Worm (Caenorhabditis elegans) whole organism, L2 larva: Measurements from ENCODE around the gene glna-2.

Experiments
- C34F6.9 ChIP-seq: fragments of 150-350 bp; optimal IDR thresholded peaks from 2 replicates; lab custom pipeline; 2014; ENCODE audit warnings: missing biosample characterization, missing genetic modification characterization
- F13H6.1 ChIP-seq: sonication (generic microtip); optimal IDR thresholded peaks from 2 replicates; lab custom pipeline; 2016; ENCODE audit warnings: missing genetic modification characterization, missing compliant biosample characterization
- R02D3.7 ChIP-seq: fragments of 150-350 bp; optimal IDR thresholded peaks from 2 replicates; lab custom pipeline; 2014; ENCODE audit warnings: missing biosample characterization, missing genetic modification characterization
- Y55F3AM.14 ChIP-seq: fragments of 200-800 bp; sonication (Bioruptor generic); optimal IDR thresholded peaks from 2 replicates; lab custom pipeline; 2018; ENCODE audit warnings: mild to moderate bottlenecking, missing genetic modification characterization, missing compliant biosample characterization
- ZK546.5 ChIP-seq: sonication (generic microtip); optimal IDR thresholded peaks from 2 replicates; lab custom pipeline; 2017; ENCODE audit warnings: missing biosample characterization, missing genetic modification characterization
- ama-1 ChIP-seq: fragments of 150-350 bp; optimal IDR thresholded peaks from 2 replicates; lab custom pipeline; 2018; ENCODE audit warnings: inconsistent platforms
- ceh-16 ChIP-seq: fragments of 150-350 bp; optimal IDR thresholded peaks from 2 replicates; lab custom pipeline; 2014; ENCODE audit warnings: missing biosample characterization, missing genetic modification characterization
- ceh-82 ChIP-seq: fragments of 150-350 bp; optimal IDR thresholded peaks from 2 replicates; lab custom pipeline; 2014; ENCODE audit warnings: missing biosample characterization, missing genetic modification characterization
- dmd-4 ChIP-seq: sonication (generic microtip); optimal IDR thresholded peaks from 2 replicates; lab custom pipeline; 2017; ENCODE audit warnings: missing biosample characterization, missing genetic modification characterization
- elt-1 ChIP-seq: fragments of 150-350 bp; optimal IDR thresholded peaks from 2 replicates; lab custom pipeline; 2014; ENCODE audit warnings: missing biosample characterization, missing genetic modification characterization
- fos-1 ChIP-seq: fragments of 150-350 bp; optimal IDR thresholded peaks from 2 replicates; lab custom pipeline; 2014; ENCODE audit warnings: missing biosample characterization, missing genetic modification characterization
- lin-11 ChIP-seq: fragments of 150-350 bp; sonication (generic microtip); optimal IDR thresholded peaks from 2 replicates; lab custom pipeline; 2014; ENCODE audit warnings: missing biosample characterization, missing genetic modification characterization, inconsistent platforms, mixed read lengths
- lin-13 ChIP-seq: fragments of 150-350 bp; optimal IDR thresholded peaks from 2 replicates; lab custom pipeline; 2014; ENCODE audit warnings: missing biosample characterization, missing genetic modification reagents, missing genetic modification characterization
- lin-39 ChIP-seq: fragments of 150-350 bp; optimal IDR thresholded peaks from 2 replicates; lab custom pipeline; 2014; ENCODE audit warnings: missing biosample characterization, missing genetic modification reagents, missing genetic modification characterization
- lsy-2 ChIP-seq, 2 experiments: fragments of 150-350 bp in 1 of 2; sonication (generic microtip) in 1 of 2; optimal IDR thresholded peaks; 2 replicates each; lab custom pipeline; 2014 to 2017; ENCODE audit warnings: missing biosample characterization in 2 of 2, missing genetic modification characterization in 2 of 2
- mab-5 ChIP-seq: fragments of 150-350 bp; optimal IDR thresholded peaks from 2 replicates; lab custom pipeline; 2014; ENCODE audit warnings: missing biosample characterization, missing genetic modification characterization
- mdl-1 ChIP-seq, 2 experiments: fragments of 150-350 bp in 1 of 2; sonication (generic microtip) in 1 of 2; optimal IDR thresholded peaks; 2 replicates each; lab custom pipeline; 2017; ENCODE audit warnings: missing biosample characterization in 2 of 2, missing genetic modification characterization in 2 of 2
- nhr-10 ChIP-seq: sonication (generic microtip); optimal IDR thresholded peaks from 2 replicates; lab custom pipeline; 2017; ENCODE audit warnings: missing biosample characterization, missing genetic modification characterization
- nhr-21 ChIP-seq: fragments of 150-350 bp; optimal IDR thresholded peaks from 2 replicates; lab custom pipeline; 2014; ENCODE audit warnings: missing biosample characterization, missing genetic modification characterization
- nhr-25 ChIP-seq: fragments of 150-350 bp; sonication (generic microtip); optimal IDR thresholded peaks from 3 replicates; lab custom pipeline; 2014; ENCODE audit warnings: missing biosample characterization, missing genetic modification characterization
- nhr-6 ChIP-seq: fragments of 150-350 bp; optimal IDR thresholded peaks from 2 replicates; lab custom pipeline; 2014; ENCODE audit warnings: missing biosample characterization, missing genetic modification characterization
- nhr-77 ChIP-seq: fragments of 150-350 bp; optimal IDR thresholded peaks from 2 replicates; lab custom pipeline; 2014; ENCODE audit warnings: missing biosample characterization, missing genetic modification characterization
- peb-1 ChIP-seq: fragments of 150-350 bp; optimal IDR thresholded peaks from 2 replicates; lab custom pipeline; 2014; ENCODE audit warnings: missing biosample characterization, missing genetic modification characterization
- sem-4 ChIP-seq: fragments of 150-350 bp; optimal IDR thresholded peaks from 2 replicates; lab custom pipeline; 2014; ENCODE audit warnings: missing biosample characterization, missing genetic modification reagents, missing genetic modification characterization
- sma-3 ChIP-seq: sonication (generic microtip); optimal IDR thresholded peaks from 2 replicates; lab custom pipeline; 2016; ENCODE audit warnings: missing genetic modification reagents, missing genetic modification characterization, missing compliant biosample characterization
- sma-9 ChIP-seq, 2 experiments: fragments of 150-350 bp in 1 of 2; sonication (generic microtip) in 1 of 2; optimal IDR thresholded peaks; 2 replicates each; lab custom pipeline; 2014 to 2016; ENCODE audit warnings: missing genetic modification characterization in 2 of 2, mild to moderate bottlenecking in 1 of 2, missing biosample characterization in 1 of 2, missing compliant biosample characterization in 1 of 2, missing genetic modification reagents in 1 of 2, moderate library complexity in 1 of 2
- unc-55 ChIP-seq: fragments of 150-350 bp; sonication (generic microtip); optimal IDR thresholded peaks from 3 replicates; lab custom pipeline; 2014; ENCODE audit warnings: missing biosample characterization, missing genetic modification reagents, missing genetic modification characterization
- unc-62 ChIP-seq: fragments of 150-350 bp; optimal IDR thresholded peaks from 2 replicates; lab custom pipeline; 2014; ENCODE audit warnings: missing biosample characterization, missing genetic modification reagents, missing genetic modification characterization
- zag-1 ChIP-seq: fragments of 150-350 bp; optimal IDR thresholded peaks from 2 replicates; lab custom pipeline; 2014; ENCODE audit warnings: missing biosample characterization, missing genetic modification characterization
- ztf-11 ChIP-seq: sonication (generic microtip); optimal IDR thresholded peaks from 2 replicates; lab custom pipeline; 2017; ENCODE audit warnings: missing biosample characterization, missing genetic modification characterization
- ztf-4 ChIP-seq: fragments of 150-350 bp; optimal IDR thresholded peaks from 2 replicates; lab custom pipeline; 2014; ENCODE audit warnings: missing biosample characterization, missing genetic modification characterization

Gene glna-2

DNA sequence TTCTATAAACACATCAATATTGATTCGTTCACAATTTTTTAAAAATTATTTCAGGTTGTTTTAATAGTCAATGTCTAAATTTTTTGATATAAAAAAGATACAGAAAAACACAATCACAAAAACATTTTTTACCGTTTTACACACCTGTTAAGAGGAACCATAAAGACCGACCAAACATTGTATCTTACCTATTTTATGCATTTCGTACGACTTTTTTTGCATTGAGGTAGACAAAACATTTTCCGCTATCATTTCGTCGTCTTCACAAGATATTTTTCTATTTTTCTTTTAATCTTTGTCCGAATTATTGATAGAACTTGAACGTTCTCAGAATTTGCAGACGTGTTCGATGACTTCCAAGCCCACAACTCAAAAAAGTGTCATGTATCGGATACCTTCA, at the start of gene glna-2:
glna-2 (plus strand) TSS at position 301 of the 400 bp plus-strand sequence.
- no peak for TF ChIP-seq sma-3 (GFP tag; lab: Kevin White, UChicago)
- TF ChIP-seq sem-4 (tag; lab: Kevin White, UChicago), result no peak

DNA sequence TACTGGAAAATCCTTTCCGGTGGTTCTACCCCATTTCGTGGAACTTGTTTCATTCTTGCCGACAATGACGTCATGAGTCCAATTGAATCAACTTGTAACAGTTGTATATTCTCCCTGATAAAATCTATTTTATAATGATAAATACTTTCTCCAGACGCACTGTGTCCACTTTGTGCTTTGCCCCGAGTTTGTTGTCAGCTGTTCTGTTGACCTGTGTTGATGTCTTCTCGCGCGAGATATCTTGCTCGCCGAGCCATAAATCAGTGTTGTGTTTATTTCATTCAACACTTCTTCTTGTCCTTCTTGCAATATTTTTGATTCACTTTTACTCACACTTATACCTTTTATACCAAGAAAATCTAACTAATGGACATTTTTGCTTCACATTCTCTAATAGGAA, 46.3 kb upstream of the glna-2 start:
- TF ChIP-seq R02D3.7 (tag; lab: Kevin White, UChicago) (no peak), ceh-82 (tag; lab: Kevin White, UChicago) (no peak), ZK546.5 (no peak), ama-1 (lab: Kevin White, UChicago) (no peak), unc-62 (GFP tag; lab: Kevin White, UChicago) (no peak), Y55F3AM.14 (GFP tag; lab: Kevin White, UChicago) (no peak), nhr-77 (no peak), nhr-25 (tag; lab: Kevin White, UChicago) (no peak), elt-1 (tag; lab: Kevin White, UChicago) (no peak), ceh-16 (tag; lab: Kevin White, UChicago) (no peak), lin-11 (tag; lab: Kevin White, UChicago) (no peak), peb-1 (tag; lab: Kevin White, UChicago) (no peak), fos-1 (tag; lab: Kevin White, UChicago) (no peak), lsy-2 (tag; optimal IDR thresholded peaks at IDR 0.05; lab: Kevin White, UChicago) (no peak), lin-39 (tag; lab: Kevin White, UChicago) (no peak), zag-1 (no peak), F13H6.1 (no peak), nhr-6 (tag; lab: Kevin White, UChicago) (no peak)

DNA sequence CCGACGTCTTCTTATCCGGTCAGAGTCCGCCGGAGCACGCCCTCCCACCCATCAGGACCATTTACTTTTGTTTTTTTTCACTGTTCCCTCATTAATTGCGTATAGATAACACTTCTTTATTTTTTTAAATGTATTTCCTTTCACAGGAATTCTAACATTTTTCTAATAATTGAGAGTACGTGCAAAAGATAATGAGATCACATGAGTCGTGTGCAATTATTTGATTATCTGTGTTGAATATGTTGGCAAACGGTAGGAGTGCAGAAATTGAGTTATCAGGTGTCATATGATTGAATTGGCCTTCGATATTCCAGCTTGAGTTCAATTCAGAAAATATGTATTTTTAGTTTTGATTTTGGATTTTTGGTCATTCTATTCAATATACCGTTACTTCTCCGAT, 40.0 kb upstream of the glna-2 start:
- TF ChIP-seq sem-4 (tag; lab: Kevin White, UChicago) (no peak), C34F6.9 (peak; percentile 8)

DNA sequence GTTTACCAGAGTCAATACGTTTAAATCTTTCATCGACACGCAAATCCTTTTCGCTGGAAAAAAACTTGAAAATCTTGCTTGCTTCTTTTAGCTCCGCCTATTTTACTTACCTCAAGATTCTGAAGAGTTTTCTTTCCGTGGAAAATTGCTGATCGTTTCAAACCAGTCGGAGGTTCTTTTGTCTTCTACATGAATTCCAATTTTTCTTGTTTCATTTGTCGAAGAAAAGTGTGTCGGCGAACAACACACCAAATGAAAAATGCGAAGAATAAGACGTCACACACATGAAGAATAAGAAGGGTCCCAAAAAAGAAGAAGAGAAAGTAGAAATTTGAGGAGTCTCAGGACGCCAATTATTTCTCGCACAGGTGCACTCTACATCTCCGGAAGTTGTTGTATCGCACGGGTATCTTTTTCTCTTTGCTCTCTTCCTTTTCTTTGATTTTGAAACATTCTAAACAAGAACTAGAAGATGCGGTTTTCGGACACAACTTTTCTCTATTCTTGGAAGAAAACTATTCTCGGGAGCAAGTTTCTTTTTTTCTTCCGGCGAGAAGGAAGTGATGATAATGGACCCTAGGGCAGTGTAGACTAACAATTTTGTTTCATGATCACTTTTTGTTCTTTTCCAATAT, 34.1 kb upstream of the glna-2 start:
- TF ChIP-seq unc-55 (peak; percentile 7), Y55F3AM.14 (GFP tag; lab: Kevin White, UChicago) (no peak)

DNA sequence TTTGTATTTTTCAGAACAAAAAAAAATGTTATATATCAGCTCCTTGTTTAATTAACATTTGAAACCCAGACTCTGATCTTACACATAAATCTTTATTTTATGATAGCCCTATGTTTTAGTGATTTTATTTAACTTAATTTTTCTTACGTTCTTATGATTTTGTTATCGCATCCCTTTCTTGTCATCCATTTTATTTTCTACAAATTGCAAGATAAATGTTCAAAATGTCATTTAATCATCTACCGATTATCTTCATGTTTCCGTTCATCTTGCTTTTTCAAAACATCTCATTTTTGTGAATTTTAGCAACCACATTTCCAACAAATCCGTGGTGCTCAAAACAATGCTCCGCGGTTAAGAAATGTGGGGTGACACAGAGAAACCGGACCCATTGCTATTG, 32.1 kb upstream of the glna-2 start, which contains the start of gene DH11.5:
DH11.5 (plus strand) TSS at position 301 of the 400 bp plus-strand sequence.
- TF ChIP-seq lin-13 (GFP tag; lab: Kevin White, UChicago) (no peak), elt-1 (tag; lab: Kevin White, UChicago) (no peak), fos-1 (tag; lab: Kevin White, UChicago) (no peak)
- TF ChIP-seq, all 48 proteins: peak for 0

DNA sequence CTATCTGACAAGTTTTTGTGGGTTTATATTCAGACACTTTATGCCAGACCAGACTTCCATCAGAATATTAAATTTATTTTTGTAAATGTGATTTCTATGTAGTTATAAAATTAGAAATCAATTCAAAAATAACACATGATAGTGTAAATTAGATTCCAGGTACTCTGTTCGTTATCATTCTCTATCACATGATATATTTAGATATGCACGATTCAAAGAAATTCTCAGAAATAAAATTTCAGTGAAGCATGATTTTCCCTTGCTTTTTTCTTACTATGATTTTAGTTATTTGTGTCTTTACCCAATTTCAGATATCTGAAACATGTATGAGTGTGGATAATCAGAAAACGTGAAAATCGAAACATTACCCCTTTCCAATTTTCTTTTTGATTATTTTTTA, 30.9 kb upstream of the glna-2 start:
- peak; percentile 8 for TF ChIP-seq C34F6.9
- TF ChIP-seq ztf-11, result no peak
- TF ChIP-seq lsy-2 (tag; optimal IDR thresholded peaks at IDR 0.05; lab: Kevin White, UChicago), result peak in 1 of 2 experiments; percentile 24
- no peak for TF ChIP-seq nhr-77
- peak; percentile 60 for TF ChIP-seq nhr-21 (tag; lab: Kevin White, UChicago)
- no peak for TF ChIP-seq fos-1 (tag; lab: Kevin White, UChicago)
- no peak for TF ChIP-seq elt-1 (tag; lab: Kevin White, UChicago)
- TF ChIP-seq dmd-4 (tag; lab: Kevin White, UChicago), result peak; percentile 14
- TF ChIP-seq unc-62 (GFP tag; lab: Kevin White, UChicago), result no peak
- TF ChIP-seq Y55F3AM.14 (GFP tag; lab: Kevin White, UChicago), result no peak
- TF ChIP-seq lin-39 (tag; lab: Kevin White, UChicago), result no peak

DNA sequence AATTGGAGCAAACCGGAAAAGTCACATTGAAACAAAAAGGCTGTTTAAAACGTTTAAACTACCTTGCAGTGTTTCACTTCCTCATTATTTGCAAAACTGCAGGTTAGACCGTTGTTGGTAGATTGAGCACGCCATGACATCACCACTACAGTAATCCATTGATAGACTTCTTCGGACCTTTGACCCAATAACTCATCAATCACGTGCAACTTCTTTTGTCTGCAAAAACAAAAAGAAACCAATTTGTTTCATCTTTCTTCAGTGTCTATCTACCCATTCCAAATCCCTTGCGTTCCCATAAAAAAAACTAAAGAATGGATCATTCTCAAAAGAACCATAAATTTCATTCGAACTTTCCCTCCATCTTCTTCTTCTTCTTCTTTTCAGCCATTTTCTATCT, 27.4 kb upstream of the glna-2 start:
- peak; percentile 2 for TF ChIP-seq unc-55
- TF ChIP-seq mab-5 (tag; lab: Kevin White, UChicago), result peak; percentile 60
- TF ChIP-seq sem-4 (tag; lab: Kevin White, UChicago), result no peak

DNA sequence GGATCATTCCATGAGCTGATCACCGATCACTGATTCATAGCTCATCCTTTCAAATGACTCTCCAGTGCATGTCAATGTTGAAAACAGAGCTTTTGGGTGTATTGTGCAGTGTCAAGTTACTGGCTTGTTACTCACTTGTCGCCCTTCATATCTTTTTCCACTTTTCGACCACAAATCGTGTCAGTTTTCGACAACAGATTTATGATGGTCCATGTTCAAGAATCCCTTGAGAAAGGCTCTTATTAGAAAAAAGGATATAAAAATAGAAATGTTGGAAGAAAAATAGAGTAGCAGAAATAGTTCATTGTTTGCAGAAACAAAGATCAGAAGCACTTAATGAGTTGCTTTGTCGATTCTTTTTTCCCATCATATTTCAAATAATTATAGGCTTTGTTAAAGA, 25.0 kb upstream of the glna-2 start:
- no peak for TF ChIP-seq peb-1 (tag; lab: Kevin White, UChicago)
- no peak for TF ChIP-seq ztf-4
- TF ChIP-seq sma-9 (GFP tag; optimal IDR thresholded peaks at IDR 0.05; lab: Kevin White, UChicago), result no peak
- TF ChIP-seq sma-9 (tag; optimal IDR thresholded peaks at IDR 0.05; lab: Kevin White, UChicago), result no peak
- TF ChIP-seq C34F6.9, result no peak
- no peak for TF ChIP-seq nhr-10 (tag; lab: Kevin White, UChicago)
- no peak for TF ChIP-seq mdl-1 (tag; optimal IDR thresholded peaks at IDR 0.05; lab: Kevin White, UChicago)
